Fruit fly (Drosophila melanogaster): Measurements from ENCODE around the gene mrn.
A peak's percentile ranks its signal among the peaks of the same experiment; 100 is the strongest.

Gene mrn

DNA sequence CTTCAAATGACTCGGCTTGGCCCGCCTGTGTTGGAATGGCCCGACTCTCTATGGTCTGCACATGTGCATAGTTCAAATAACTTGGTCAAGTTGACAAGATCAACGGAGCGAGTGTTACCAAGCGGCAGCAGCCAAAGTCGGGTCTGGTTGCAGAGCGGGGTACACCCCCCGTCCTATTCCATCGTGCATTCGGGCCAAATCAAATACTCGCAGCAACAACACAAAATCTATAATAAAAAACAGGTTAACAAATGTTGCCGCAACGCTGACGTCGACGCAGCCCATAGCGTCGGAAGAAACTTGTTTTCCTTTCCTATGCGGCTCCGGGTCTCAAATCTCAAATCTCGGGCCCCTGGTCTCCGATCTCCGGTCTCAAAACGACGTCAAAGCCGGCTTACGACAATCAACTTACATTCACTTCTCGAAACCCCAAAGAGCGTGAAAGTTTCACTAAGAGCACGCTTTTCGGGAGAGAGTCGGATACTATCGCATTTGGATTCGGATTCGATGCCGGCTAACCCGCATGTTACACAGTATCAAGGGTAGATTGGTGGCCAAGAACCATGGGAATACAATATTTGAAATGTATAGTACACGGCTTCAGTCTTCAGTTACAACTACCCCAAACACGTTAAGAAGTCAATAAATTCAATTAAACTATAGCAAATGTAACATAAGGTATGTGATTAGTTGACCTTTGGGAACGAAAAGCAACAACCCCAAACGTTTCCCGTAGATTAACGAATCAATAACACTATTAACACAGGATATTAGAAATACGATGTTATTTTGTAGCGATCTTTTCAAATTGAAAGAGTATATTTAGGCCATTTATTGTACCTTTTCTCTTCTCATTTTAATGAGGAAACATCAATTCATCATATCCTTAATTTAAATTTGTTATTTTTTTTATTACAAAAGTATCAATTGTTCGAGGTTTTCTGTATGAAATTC, 45.8 kb downstream of the mrn start:
- TF ChIP-seq brk (GFP tag; optimal IDR thresholded peaks at IDR 0.05) = no peak
- no peak for TF ChIP-seq Abd-B (GFP tag; optimal IDR thresholded peaks at IDR 0.05)
- peak; percentile 23 for TF ChIP-seq Jra (GFP tag; optimal IDR thresholded peaks at IDR 0.05)
- peak; percentile 75 for TF ChIP-seq ey (GFP tag; optimal IDR thresholded peaks at IDR 0.05)
- no peak for TF ChIP-seq Rel (GFP tag; optimal IDR thresholded peaks at IDR 0.05)
- TF ChIP-seq Rel (tag; optimal IDR thresholded peaks at IDR 0.05) = peak; percentile 15
- peak; percentile 64 for TF ChIP-seq OdsH (GFP tag; optimal IDR thresholded peaks at IDR 0.05)
- peak; percentile 57 for TF ChIP-seq h (GFP tag; optimal IDR thresholded peaks at IDR 0.05)
- TF ChIP-seq dl (GFP tag; optimal IDR thresholded peaks at IDR 0.05; ENCODE audit: insufficient read depth in 1 of 2, partially characterized antibody in 2 of 2) = peak; percentile 53 to 59
- TF ChIP-seq dmrt93B (GFP tag; optimal IDR thresholded peaks at IDR 0.05) = peak; percentile 78
- peak; percentile 95 for TF ChIP-seq woc (GFP tag; optimal IDR thresholded peaks at IDR 0.05)
- TF ChIP-seq Dfd (GFP tag; optimal IDR thresholded peaks at IDR 0.05) = no peak
- TF ChIP-seq Vsx2 (GFP tag; optimal IDR thresholded peaks at IDR 0.05; ENCODE audit: partially characterized antibody) = no peak
- TF ChIP-seq sv (GFP tag; optimal IDR thresholded peaks at IDR 0.05) = peak; percentile 54
- TF ChIP-seq CG32264 (GFP tag; optimal IDR thresholded peaks at IDR 0.05) = no peak
- TF ChIP-seq CrebA (GFP tag; optimal IDR thresholded peaks at IDR 0.05; ENCODE audit: borderline replicate concordance) = peak; percentile 31
- TF ChIP-seq br (GFP tag; optimal IDR thresholded peaks at IDR 0.05) = peak; percentile 65
- TF ChIP-seq pan (optimal IDR thresholded peaks at IDR 0.05) = peak; percentile 89
- peak; percentile 75 for TF ChIP-seq tai (GFP tag; optimal IDR thresholded peaks at IDR 0.05)
- TF ChIP-seq CG9705 (GFP tag; optimal IDR thresholded peaks at IDR 0.05) = peak; percentile 32
- TF ChIP-seq Hnf4 (GFP tag; optimal IDR thresholded peaks at IDR 0.05) = peak; percentile 75
- TF ChIP-seq psq (GFP tag; optimal IDR thresholded peaks at IDR 0.05) = peak; percentile 69
- no peak for TF ChIP-seq Hr78 (GFP tag; optimal IDR thresholded peaks at IDR 0.05)
- TF ChIP-seq rgr (GFP tag; optimal IDR thresholded peaks at IDR 0.05) = peak; percentile 58
- peak; percentile 77 for TF ChIP-seq HLH106 (tag; optimal IDR thresholded peaks at IDR 0.05)
- peak; percentile 88 for TF ChIP-seq Dif (GFP tag; optimal IDR thresholded peaks at IDR 0.05; ENCODE audit: partially characterized antibody)
- TF ChIP-seq foxo (GFP tag; optimal IDR thresholded peaks at IDR 0.05) = peak; percentile 32 to 76
- peak; percentile 71 for TF ChIP-seq fru (GFP tag; optimal IDR thresholded peaks at IDR 0.05)
- TF ChIP-seq Sp1 (GFP tag; optimal IDR thresholded peaks at IDR 0.05) = peak; percentile 88

- TF ChIP-seq Myc (optimal IDR thresholded peaks at IDR 0.05) = no peak
- TF ChIP-seq woc (GFP tag; optimal IDR thresholded peaks at IDR 0.05) = peak; percentile 93
- peak; percentile 60 for TF ChIP-seq CrebA (GFP tag; optimal IDR thresholded peaks at IDR 0.05; ENCODE audit: borderline replicate concordance)
- peak; percentile 74 for TF ChIP-seq psq (GFP tag; optimal IDR thresholded peaks at IDR 0.05)
- TF ChIP-seq Jra (GFP tag; optimal IDR thresholded peaks at IDR 0.05) = peak; percentile 62
- peak; percentile 89 for TF ChIP-seq rgr (GFP tag; optimal IDR thresholded peaks at IDR 0.05)
- TF ChIP-seq Abd-B (GFP tag; optimal IDR thresholded peaks at IDR 0.05) = no peak
- no peak for TF ChIP-seq sv (GFP tag; optimal IDR thresholded peaks at IDR 0.05)
- TF ChIP-seq Dfd (GFP tag; optimal IDR thresholded peaks at IDR 0.05) = no peak
- TF ChIP-seq brk (GFP tag; optimal IDR thresholded peaks at IDR 0.05) = peak; percentile 8
- TF ChIP-seq CG32264 (GFP tag; optimal IDR thresholded peaks at IDR 0.05) = peak; percentile 55
- TF ChIP-seq Dif (GFP tag; optimal IDR thresholded peaks at IDR 0.05; ENCODE audit: partially characterized antibody) = peak; percentile 1
- TF ChIP-seq jim (GFP tag; optimal IDR thresholded peaks at IDR 0.05) = no peak
- peak; percentile 84 for TF ChIP-seq dmrt93B (GFP tag; optimal IDR thresholded peaks at IDR 0.05)
- TF ChIP-seq Hnf4 (GFP tag; optimal IDR thresholded peaks at IDR 0.05) = peak; percentile 63
- TF ChIP-seq HLH106 (tag; optimal IDR thresholded peaks at IDR 0.05) = peak; percentile 89
- no peak for TF ChIP-seq pan (optimal IDR thresholded peaks at IDR 0.05)
- TF ChIP-seq h (GFP tag; optimal IDR thresholded peaks at IDR 0.05) = peak; percentile 93
- no peak for TF ChIP-seq dl (GFP tag; optimal IDR thresholded peaks at IDR 0.05; ENCODE audit: insufficient read depth in 1 of 2, partially characterized antibody in 2 of 2)
- no peak for TF ChIP-seq Hr83 (GFP tag; optimal IDR thresholded peaks at IDR 0.05; ENCODE audit: poor library complexity, severe bottlenecking)
- TF ChIP-seq usp (GFP tag; optimal IDR thresholded peaks at IDR 0.05) = no peak
- TF ChIP-seq sage (GFP tag; optimal IDR thresholded peaks at IDR 0.05) = peak; percentile 76
- TF ChIP-seq GATAd (GFP tag; optimal IDR thresholded peaks at IDR 0.05) = no peak
- TF ChIP-seq Sp1 (GFP tag; optimal IDR thresholded peaks at IDR 0.05) = peak; percentile 86
- TF ChIP-seq OdsH (GFP tag; optimal IDR thresholded peaks at IDR 0.05) = peak; percentile 92
- no peak for TF ChIP-seq lola (GFP tag; optimal IDR thresholded peaks at IDR 0.05)
- TF ChIP-seq N (GFP tag; optimal IDR thresholded peaks at IDR 0.05) = no peak
- TF ChIP-seq Rel (GFP tag; optimal IDR thresholded peaks at IDR 0.05) = peak; percentile 45
- peak; percentile 84 for TF ChIP-seq Rel (tag; optimal IDR thresholded peaks at IDR 0.05)
- TF ChIP-seq dsf (GFP tag; optimal IDR thresholded peaks at IDR 0.05; ENCODE audit: borderline replicate concordance) = no peak
- TF ChIP-seq Mio (GFP tag; optimal IDR thresholded peaks at IDR 0.05) = peak; percentile 23
- peak; percentile 80 for TF ChIP-seq tai (GFP tag; optimal IDR thresholded peaks at IDR 0.05)
- TF ChIP-seq Vsx2 (GFP tag; optimal IDR thresholded peaks at IDR 0.05; ENCODE audit: partially characterized antibody) = no peak
- peak; percentile 93 for TF ChIP-seq ey (GFP tag; optimal IDR thresholded peaks at IDR 0.05)
- TF ChIP-seq br (GFP tag; optimal IDR thresholded peaks at IDR 0.05) = peak; percentile 92
- TF ChIP-seq fru (GFP tag; optimal IDR thresholded peaks at IDR 0.05) = peak; percentile 92
- TF ChIP-seq Hr78 (GFP tag; optimal IDR thresholded peaks at IDR 0.05) = no peak
- TF ChIP-seq CG9705 (GFP tag; optimal IDR thresholded peaks at IDR 0.05) = peak; percentile 65
- TF ChIP-seq foxo (GFP tag; optimal IDR thresholded peaks at IDR 0.05) = peak; percentile 59 to 92
Observed at dm6 chr3L:15533402-15534129, 46.8 kb downstream of the mrn start.

All from whole organism, wandering third instar larva.